Worm (Caenorhabditis elegans): ENCODE data around the gene F02C12.1.

DNA sequence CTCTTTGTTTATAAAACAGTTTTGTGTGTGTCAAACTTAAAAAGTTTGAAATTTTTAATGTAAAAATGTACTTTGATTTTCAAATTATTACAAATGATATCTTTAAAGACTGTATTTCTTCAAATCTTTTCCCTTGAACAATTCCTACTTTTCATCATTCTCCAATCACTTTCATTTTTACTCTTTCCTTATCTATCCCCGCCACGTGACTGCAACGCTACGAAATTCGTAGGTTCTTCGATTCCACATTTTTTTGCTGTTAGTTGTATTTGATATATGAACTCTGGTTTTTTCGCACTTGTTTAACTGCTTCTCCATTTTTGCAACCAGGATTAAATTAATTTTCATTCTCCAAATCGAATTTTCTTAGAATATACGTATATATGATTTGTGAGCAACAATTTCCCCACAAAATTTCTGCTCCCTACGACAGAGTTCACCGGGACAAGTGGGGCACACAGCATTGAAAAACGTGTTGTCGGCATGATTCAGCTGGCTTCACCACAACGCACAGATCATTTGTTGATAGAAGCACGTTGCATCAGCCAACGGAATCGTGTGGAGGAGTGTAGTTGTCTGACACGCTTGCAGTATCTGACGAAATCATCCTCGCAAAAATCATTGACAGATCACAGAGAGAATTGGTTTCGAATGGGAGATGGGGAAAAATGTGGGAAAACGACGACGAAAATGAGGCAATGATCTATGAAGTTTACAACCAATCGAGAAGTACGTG lies 47.0 kb upstream of the F02C12.1 start:
- no peak for TF ChIP-seq hmbx-1 (tag; optimal IDR thresholded peaks at IDR 0.05)
- no peak for TF ChIP-seq flt-1 (GFP tag; IDR thresholded peaks at IDR 0.05)
- no peak for TF ChIP-seq ama-1 (optimal IDR thresholded peaks at IDR 0.05)
- no peak for TF ChIP-seq sea-1 (GFP tag; conservative IDR thresholded peaks at IDR 0.05)
- TF ChIP-seq hmg-4 (GFP tag; optimal IDR thresholded peaks at IDR 0.05): no peak
- no peak for TF ChIP-seq ceh-13 (GFP tag; optimal IDR thresholded peaks at IDR 0.05)
